Fruit fly (Drosophila melanogaster): ENCODE data around the gene CG11586.
A peak's percentile ranks its signal among the peaks of the same experiment; 100 is the strongest.

CG11586 gene

DNA sequence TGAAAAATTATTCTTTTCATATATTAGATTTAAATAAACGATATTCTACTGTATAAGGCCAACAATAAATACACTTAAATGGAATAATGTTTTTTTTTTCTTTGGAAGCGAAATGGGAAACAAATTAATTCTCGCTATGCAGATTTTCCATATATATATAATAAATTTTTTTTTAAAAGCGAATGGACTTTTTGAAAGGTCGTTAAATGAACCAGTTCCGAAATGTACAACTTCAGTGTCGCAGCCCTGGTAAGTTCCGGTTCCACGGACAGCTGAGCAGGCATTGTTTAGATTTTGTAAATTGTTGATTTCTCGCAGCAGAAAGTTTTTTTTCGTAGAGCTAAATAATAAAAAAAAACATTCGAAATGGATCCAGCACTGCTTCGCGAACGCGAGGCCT, 24.5 kb upstream of the CG11586 start, which contains the start of gene TfIIEbeta (continued):
- TF ChIP-seq CG4360 (GFP tag; IDR thresholded peaks at IDR 0.05) = no peak
- peak; percentile 38 for TF ChIP-seq CG2120 (GFP tag; optimal IDR thresholded peaks at IDR 0.05)
- no peak for TF ChIP-seq E2f1 (GFP tag; IDR thresholded peaks at IDR 0.05)
- no peak for TF ChIP-seq usp (GFP tag; optimal IDR thresholded peaks at IDR 0.05)
- no peak for TF ChIP-seq GATAe (GFP tag; conservative IDR thresholded peaks at IDR 0.05)
- no peak for TF ChIP-seq CG14860 (GFP tag; IDR thresholded peaks at IDR 0.05; ENCODE audit: partially characterized antibody)
- no peak for TF ChIP-seq jing (GFP tag; optimal IDR thresholded peaks at IDR 0.05)
- no peak for TF ChIP-seq psq (GFP tag; optimal IDR thresholded peaks at IDR 0.05)
- peak; percentile 30 for TF ChIP-seq gsb-n (tag; optimal IDR thresholded peaks at IDR 0.05)
- TF ChIP-seq CG7987 (GFP tag; optimal IDR thresholded peaks at IDR 0.05) = no peak
- no peak for TF ChIP-seq CHES-1-like (GFP tag; optimal IDR thresholded peaks at IDR 0.05)
- no peak for TF ChIP-seq CG8281 (tag; optimal IDR thresholded peaks at IDR 0.05)
- no peak for TF ChIP-seq CG15011 (GFP tag; optimal IDR thresholded peaks at IDR 0.05)
- TF ChIP-seq Fer2 (tag; optimal IDR thresholded peaks at IDR 0.05) = no peak
- peak; percentile 96 for TF ChIP-seq D19A (tag; optimal IDR thresholded peaks at IDR 0.05)
- no peak for TF ChIP-seq luna (GFP tag; optimal IDR thresholded peaks at IDR 0.05)
- peak; percentile 46 for TF ChIP-seq Fer3 (tag; optimal IDR thresholded peaks at IDR 0.05)
- TF ChIP-seq Dref (GFP tag; IDR thresholded peaks at IDR 0.05) = no peak
- TF ChIP-seq pb (GFP tag; optimal IDR thresholded peaks at IDR 0.05) = no peak
- TF ChIP-seq gcm2 (GFP tag; optimal IDR thresholded peaks at IDR 0.05) = no peak
- no peak for TF ChIP-seq Taf1 (GFP tag; IDR thresholded peaks at IDR 0.05)
- TF ChIP-seq CG2875 (GFP tag; optimal IDR thresholded peaks at IDR 0.05) = no peak
- no peak for TF ChIP-seq ken (GFP tag; IDR thresholded peaks at IDR 0.05)
- TF ChIP-seq slp2 (GFP tag; optimal IDR thresholded peaks at IDR 0.05) = no peak
- TF ChIP-seq CG18262 (tag; optimal IDR thresholded peaks at IDR 0.05) = peak; percentile 31
- TF ChIP-seq lilli (GFP tag; optimal IDR thresholded peaks at IDR 0.05) = peak; percentile 13
- no peak for TF ChIP-seq ERR (GFP tag; optimal IDR thresholded peaks at IDR 0.05)
- no peak for TF ChIP-seq CG17328 (GFP tag; IDR thresholded peaks at IDR 0.05)
- TF ChIP-seq CG16813 (GFP tag; IDR thresholded peaks at IDR 0.05; ENCODE audit: partially characterized antibody) = no peak
- TF ChIP-seq hkb (optimal IDR thresholded peaks at IDR 0.05) = no peak
- peak; percentile 39; the same call in 1 of the 2 replicates for TF ChIP-seq hkb (GFP tag; IDR thresholded peaks at IDR 0.05)
- no peak for TF ChIP-seq CG13624 (GFP tag; optimal IDR thresholded peaks at IDR 0.05)
- no peak for TF ChIP-seq Gug (GFP tag; IDR thresholded peaks at IDR 0.05)
- TF ChIP-seq trh (GFP tag; optimal IDR thresholded peaks at IDR 0.05) = no peak
- no peak for TF ChIP-seq Nf-YA (GFP tag; IDR thresholded peaks at IDR 0.05)
- peak; percentile 74 for TF ChIP-seq Myb (GFP tag; optimal IDR thresholded peaks at IDR 0.05)
- no peak for TF ChIP-seq Kr (GFP tag; optimal IDR thresholded peaks at IDR 0.05)
- TF ChIP-seq CG13894 (tag; optimal IDR thresholded peaks at IDR 0.05) = no peak
- no peak for TF ChIP-seq emc (GFP tag; optimal IDR thresholded peaks at IDR 0.05)
- TF ChIP-seq Hr51 (GFP tag; optimal IDR thresholded peaks at IDR 0.05) = no peak
- TF ChIP-seq zfh2 (GFP tag; optimal IDR thresholded peaks at IDR 0.05) = no peak
- TF ChIP-seq HLHmδ (GFP tag; optimal IDR thresholded peaks at IDR 0.05) = no peak
- no peak for TF ChIP-seq CG6272 (GFP tag; IDR thresholded peaks at IDR 0.05)
- peak; percentile 41 for TF ChIP-seq nmo (GFP tag; optimal IDR thresholded peaks at IDR 0.05)
- TF ChIP-seq Neu2 (GFP tag; optimal IDR thresholded peaks at IDR 0.05; ENCODE audit: borderline replicate concordance) = no peak
- TF ChIP-seq jumu (GFP tag; optimal IDR thresholded peaks at IDR 0.05) = no peak
- no peak for TF ChIP-seq NC2α (GFP tag; optimal IDR thresholded peaks at IDR 0.05)
- no peak for TF ChIP-seq tx (GFP tag; optimal IDR thresholded peaks at IDR 0.05)
- no peak for TF ChIP-seq hth (optimal IDR thresholded peaks at IDR 0.05)
- no peak for TF ChIP-seq crol (GFP tag; IDR thresholded peaks at IDR 0.05)
- no peak for TF ChIP-seq Ravus (GFP tag; IDR thresholded peaks at IDR 0.05)
- TF ChIP-seq CG8944 (GFP tag; optimal IDR thresholded peaks at IDR 0.05) = no peak
- no peak for TF ChIP-seq croc (GFP tag; conservative IDR thresholded peaks at IDR 0.05)
- TF ChIP-seq row (GFP tag; IDR thresholded peaks at IDR 0.05) = peak; percentile 82

Measured in whole organism, embryonic.